Worm (Caenorhabditis elegans): ENCODE results near the gene C35B1.4.

Gene C35B1.4

DNA sequence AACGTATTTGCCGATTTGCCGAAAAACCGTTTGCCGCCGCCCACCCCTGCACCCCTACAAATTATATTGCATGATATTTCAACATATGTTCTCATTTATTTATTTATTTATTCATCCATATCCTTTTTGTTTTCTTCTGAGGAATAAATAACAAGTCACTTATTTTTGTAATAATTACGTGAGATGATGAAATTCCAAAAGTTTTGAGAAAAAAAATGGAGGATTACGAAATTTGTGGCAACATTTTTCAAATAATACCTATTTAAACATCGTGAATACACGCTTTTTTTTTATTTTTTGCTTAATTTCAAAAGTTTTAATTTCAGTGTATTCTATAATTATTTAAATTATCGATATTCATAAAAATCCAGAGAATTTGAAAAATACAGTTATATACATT, 17.3 kb downstream of the C35B1.4 start:
- no peak for TF ChIP-seq cog-1 (tag; optimal IDR thresholded peaks at IDR 0.05)
- no peak for TF ChIP-seq ref-1 (GFP tag; conservative IDR thresholded peaks at IDR 0.05)
- no peak for TF ChIP-seq med-1 (GFP tag; optimal IDR thresholded peaks at IDR 0.05; ENCODE audit: insufficient read depth)
- TF ChIP-seq tab-1 (GFP tag; IDR thresholded peaks at IDR 0.05): no peak
- TF ChIP-seq klf-2 (GFP tag; conservative IDR thresholded peaks at IDR 0.05): no peak
- no peak for TF ChIP-seq ztf-23 (GFP tag; IDR thresholded peaks at IDR 0.05)
- no peak for TF ChIP-seq ztf-29 (GFP tag; IDR thresholded peaks at IDR 0.05)
- TF ChIP-seq flt-1 (GFP tag; IDR thresholded peaks at IDR 0.05): no peak
- TF ChIP-seq T22C8.4 (GFP tag; IDR thresholded peaks at IDR 0.05): no peak

DNA sequence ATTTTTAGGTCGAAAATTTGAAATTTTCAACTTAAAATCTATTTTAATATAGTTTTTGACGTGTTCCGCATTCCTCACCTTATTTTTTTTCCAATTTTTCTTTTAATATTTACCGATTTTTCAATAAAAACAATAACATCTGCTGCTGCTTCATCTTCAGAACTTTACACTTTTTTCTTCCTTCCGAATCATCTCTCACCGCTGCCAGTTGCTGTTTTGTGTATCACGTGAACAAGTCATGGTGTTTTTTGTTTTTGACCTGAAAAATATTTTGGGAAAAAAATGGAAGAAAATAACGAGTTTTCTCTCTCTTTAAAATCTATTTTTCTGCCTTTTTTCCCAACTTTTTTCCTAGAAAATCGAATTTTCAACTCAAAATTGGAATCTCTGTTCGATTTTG, 20.2 kb downstream of the C35B1.4 start:
- TF ChIP-seq flt-1 (GFP tag; IDR thresholded peaks at IDR 0.05) (no peak), ztf-23 (GFP tag; IDR thresholded peaks at IDR 0.05) (no peak), cog-1 (tag; optimal IDR thresholded peaks at IDR 0.05) (no peak), ref-1 (GFP tag; conservative IDR thresholded peaks at IDR 0.05) (no peak), tab-1 (GFP tag; IDR thresholded peaks at IDR 0.05) (no peak), ztf-29 (GFP tag; IDR thresholded peaks at IDR 0.05) (no peak), klf-2 (GFP tag; conservative IDR thresholded peaks at IDR 0.05) (no peak), med-1 (GFP tag; optimal IDR thresholded peaks at IDR 0.05; ENCODE audit: insufficient read depth) (no peak), T22C8.4 (GFP tag; IDR thresholded peaks at IDR 0.05) (no peak)

DNA sequence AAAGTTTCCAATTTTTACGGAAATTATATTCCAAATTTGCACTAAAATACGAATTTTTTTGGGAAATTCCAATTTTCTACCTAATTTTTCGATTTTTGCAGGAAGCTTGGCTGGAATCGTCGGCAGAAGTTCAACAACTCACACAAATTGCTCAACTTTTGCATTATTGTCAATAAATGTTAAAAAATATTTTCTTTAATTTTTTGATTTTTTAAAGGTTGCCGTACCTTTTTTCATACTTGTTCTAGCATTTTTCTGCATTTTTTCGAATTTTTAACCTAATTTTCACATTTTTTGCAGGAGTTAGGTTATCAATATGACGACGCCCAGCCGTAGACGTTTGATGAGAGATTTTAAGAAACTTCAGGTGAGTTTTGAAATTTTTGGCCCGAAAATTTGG, 23.1 kb downstream of the C35B1.4 start, which contains the start of gene ubc-1:
TSS of gene ubc-1 (plus strand) at position 301 of the 400 bp plus-strand sequence.
- TF ChIP-seq cog-1 (tag; optimal IDR thresholded peaks at IDR 0.05): no peak
- TF ChIP-seq flt-1 (GFP tag; IDR thresholded peaks at IDR 0.05): no peak
- no peak for TF ChIP-seq ref-1 (GFP tag; conservative IDR thresholded peaks at IDR 0.05)
- TF ChIP-seq klf-2 (GFP tag; conservative IDR thresholded peaks at IDR 0.05): no peak
- no peak for TF ChIP-seq ztf-29 (GFP tag; IDR thresholded peaks at IDR 0.05)
- TF ChIP-seq tab-1 (GFP tag; IDR thresholded peaks at IDR 0.05): no peak
- no peak for TF ChIP-seq med-1 (GFP tag; optimal IDR thresholded peaks at IDR 0.05; ENCODE audit: insufficient read depth)
- no peak for TF ChIP-seq T22C8.4 (GFP tag; IDR thresholded peaks at IDR 0.05)
- TF ChIP-seq ztf-23 (GFP tag; IDR thresholded peaks at IDR 0.05): no peak

DNA sequence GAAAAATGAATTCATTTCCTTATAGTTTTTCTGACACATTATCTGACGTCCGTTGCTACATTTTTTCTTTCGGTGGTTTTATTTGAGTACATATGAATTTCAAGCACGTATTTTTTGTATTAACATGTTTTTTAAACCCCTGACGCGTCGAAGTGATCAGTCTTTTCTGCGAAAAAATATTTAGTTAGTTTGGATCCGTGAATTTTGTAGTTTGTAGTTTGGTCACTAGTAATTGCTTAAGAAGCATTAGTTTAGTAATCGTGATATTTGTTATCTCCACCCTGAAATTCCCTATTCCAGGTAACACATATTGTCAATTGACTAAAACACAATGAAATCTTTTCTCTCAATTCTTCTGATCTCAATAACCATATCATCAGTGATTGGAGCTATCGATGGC, 29.2 kb downstream of the C35B1.4 start, which contains the start of gene C35B1.7:
TSS of gene C35B1.7 (plus strand) at position 301 of the 400 bp plus-strand sequence.
- no peak for TF ChIP-seq klf-2 (GFP tag; conservative IDR thresholded peaks at IDR 0.05)
- no peak for TF ChIP-seq med-1 (GFP tag; optimal IDR thresholded peaks at IDR 0.05; ENCODE audit: insufficient read depth)
- TF ChIP-seq ztf-23 (GFP tag; IDR thresholded peaks at IDR 0.05): no peak
- no peak for TF ChIP-seq cog-1 (tag; optimal IDR thresholded peaks at IDR 0.05)

DNA sequence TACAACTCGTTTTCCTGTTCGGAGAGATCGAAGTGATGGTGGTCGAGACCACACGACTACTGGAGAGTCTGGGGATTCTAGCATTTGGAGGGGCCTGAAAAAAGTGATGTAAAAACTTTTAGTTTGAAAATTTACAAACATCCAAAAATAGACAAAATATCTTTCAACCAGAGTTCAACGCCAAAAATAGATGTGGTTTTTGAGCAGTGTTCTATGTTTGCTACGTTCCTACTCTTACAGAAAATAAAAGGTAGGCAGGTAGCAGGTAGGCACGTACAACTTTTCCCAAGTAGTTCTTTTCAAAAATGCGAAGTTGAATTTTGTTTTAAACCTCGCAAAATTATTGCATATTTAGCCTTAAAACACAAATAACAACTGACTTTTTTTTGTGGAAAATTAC, 32.8 kb downstream of the C35B1.4 start, which contains the start of gene F49F1.14:
TSS of gene F49F1.14 (minus strand) at position 101 of the 400 bp plus-strand sequence.
- TF ChIP-seq ref-1 (GFP tag; conservative IDR thresholded peaks at IDR 0.05) (no peak), ztf-29 (GFP tag; IDR thresholded peaks at IDR 0.05) (no peak), cog-1 (tag; optimal IDR thresholded peaks at IDR 0.05) (no peak), T22C8.4 (GFP tag; IDR thresholded peaks at IDR 0.05) (no peak), klf-2 (GFP tag; conservative IDR thresholded peaks at IDR 0.05) (no peak), med-1 (GFP tag; optimal IDR thresholded peaks at IDR 0.05; ENCODE audit: insufficient read depth) (no peak), tab-1 (GFP tag; IDR thresholded peaks at IDR 0.05) (no peak), ztf-23 (GFP tag; IDR thresholded peaks at IDR 0.05) (no peak), flt-1 (GFP tag; IDR thresholded peaks at IDR 0.05) (no peak)

DNA sequence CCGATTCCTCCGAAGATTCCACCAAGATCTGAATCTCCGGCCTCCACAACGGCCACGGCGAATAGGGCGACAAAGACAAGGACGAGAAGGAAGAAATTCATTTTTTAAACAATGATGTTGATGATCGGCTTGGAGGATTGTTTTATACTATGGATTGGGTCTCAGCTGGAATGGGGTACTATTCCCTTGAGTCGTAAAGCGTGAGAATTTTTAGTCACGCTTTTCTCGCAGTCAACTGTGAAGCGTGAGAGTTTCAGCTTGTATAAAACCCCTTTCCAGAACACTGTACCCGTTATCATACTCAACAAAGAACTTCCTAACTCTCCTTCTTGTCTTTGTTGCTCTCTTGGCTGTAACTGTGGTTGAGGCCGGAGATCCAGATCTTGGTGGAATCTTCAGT, 34.9 kb downstream of the C35B1.4 start, which contains the start of gene F49F1.15:
TSS of gene F49F1.15 (minus strand) at position 101 of the 400 bp plus-strand sequence.
- TF ChIP-seq med-1 (GFP tag; optimal IDR thresholded peaks at IDR 0.05; ENCODE audit: insufficient read depth) (no peak), ztf-23 (GFP tag; IDR thresholded peaks at IDR 0.05) (no peak), ztf-29 (GFP tag; IDR thresholded peaks at IDR 0.05) (no peak), cog-1 (tag; optimal IDR thresholded peaks at IDR 0.05) (no peak), tab-1 (GFP tag; IDR thresholded peaks at IDR 0.05) (no peak), flt-1 (GFP tag; IDR thresholded peaks at IDR 0.05) (no peak), ref-1 (GFP tag; conservative IDR thresholded peaks at IDR 0.05) (no peak), klf-2 (GFP tag; conservative IDR thresholded peaks at IDR 0.05) (no peak), T22C8.4 (GFP tag; IDR thresholded peaks at IDR 0.05) (no peak)

DNA sequence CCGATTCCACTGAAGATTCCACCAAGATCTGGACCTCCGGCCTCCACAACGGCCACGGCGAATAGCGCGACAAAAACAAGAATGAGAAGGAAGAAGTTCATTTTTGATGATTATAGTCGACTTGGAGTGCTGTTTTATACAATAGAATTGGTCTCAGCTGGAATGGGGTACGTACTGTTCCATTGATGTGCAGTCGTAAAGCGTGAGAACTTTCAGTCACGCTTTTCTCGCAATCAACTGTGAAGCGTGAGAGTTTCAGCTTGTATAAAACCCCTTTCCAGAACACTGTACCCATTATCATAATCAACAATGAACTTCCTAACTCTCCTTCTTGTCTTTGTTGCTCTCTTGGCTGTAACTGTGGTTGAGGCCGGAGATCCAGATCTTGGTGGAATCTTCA, 36.0 kb downstream of the C35B1.4 start, which contains the start of the genes F49F1.4 and F49F1.2:
TSS of gene F49F1.4 (minus strand) at position 101 of the 400 bp plus-strand sequence.
TSS of gene F49F1.2 (plus strand) at position 310 of the 400 bp plus-strand sequence.
- TF ChIP-seq tab-1 (GFP tag; IDR thresholded peaks at IDR 0.05) (no peak), klf-2 (GFP tag; conservative IDR thresholded peaks at IDR 0.05) (no peak), T22C8.4 (GFP tag; IDR thresholded peaks at IDR 0.05) (no peak), flt-1 (GFP tag; IDR thresholded peaks at IDR 0.05) (no peak), ref-1 (GFP tag; conservative IDR thresholded peaks at IDR 0.05) (no peak), ztf-29 (GFP tag; IDR thresholded peaks at IDR 0.05) (no peak), cog-1 (tag; optimal IDR thresholded peaks at IDR 0.05) (no peak), ztf-23 (GFP tag; IDR thresholded peaks at IDR 0.05) (no peak), med-1 (GFP tag; optimal IDR thresholded peaks at IDR 0.05; ENCODE audit: insufficient read depth) (no peak)

DNA sequence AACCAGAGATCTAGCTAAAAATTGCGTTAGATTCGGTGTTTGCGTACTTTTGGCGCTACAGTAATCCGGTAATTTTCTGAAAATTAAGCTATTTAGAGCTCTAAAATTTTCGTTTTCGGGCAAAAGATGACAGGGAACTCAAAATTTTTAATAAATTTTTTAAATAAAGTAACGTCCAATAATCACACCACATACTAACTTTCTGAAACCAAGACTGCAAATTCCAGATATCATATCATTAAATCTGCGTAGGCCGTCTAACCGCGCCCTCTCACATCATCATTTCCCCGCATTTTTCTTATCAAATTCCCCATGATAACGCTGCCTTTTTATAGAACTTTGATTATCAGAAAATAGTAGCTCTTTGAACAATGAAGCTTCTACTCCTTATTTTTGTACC, 37.8 kb downstream of the C35B1.4 start, which contains the start of gene drd-50:
TSS of gene drd-50 (plus strand) at position 301 of the 400 bp plus-strand sequence.
- TF ChIP-seq T22C8.4 (GFP tag; IDR thresholded peaks at IDR 0.05) (no peak), klf-2 (GFP tag; conservative IDR thresholded peaks at IDR 0.05) (no peak), ztf-29 (GFP tag; IDR thresholded peaks at IDR 0.05) (no peak), ztf-23 (GFP tag; IDR thresholded peaks at IDR 0.05) (no peak), flt-1 (GFP tag; IDR thresholded peaks at IDR 0.05) (no peak), ref-1 (GFP tag; conservative IDR thresholded peaks at IDR 0.05) (no peak), tab-1 (GFP tag; IDR thresholded peaks at IDR 0.05) (no peak), med-1 (GFP tag; optimal IDR thresholded peaks at IDR 0.05; ENCODE audit: insufficient read depth) (no peak), cog-1 (tag; optimal IDR thresholded peaks at IDR 0.05) (no peak)

DNA sequence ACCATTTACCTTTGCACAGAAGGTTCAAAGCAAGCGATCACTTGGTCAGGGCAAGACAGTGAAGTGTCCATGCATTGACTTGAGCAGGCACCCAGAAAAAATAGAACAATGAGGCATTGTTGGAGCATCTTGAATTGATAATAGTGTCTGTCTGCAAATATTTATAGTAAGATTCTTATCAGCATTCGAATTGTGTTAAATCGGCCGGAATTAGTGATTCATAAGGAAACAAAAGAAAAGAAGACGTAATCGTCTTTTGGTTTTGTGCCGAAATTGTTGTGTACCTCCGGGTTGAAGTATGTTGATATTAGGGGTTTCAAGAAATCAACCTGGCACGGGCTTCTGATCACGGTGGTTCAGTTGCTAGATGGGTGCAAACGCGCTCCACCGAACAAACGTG, 40.6 kb downstream of the C35B1.4 start, which contains the start of gene F49F1.5:
TSS of gene F49F1.5 (minus strand) at position 153 of the 400 bp plus-strand sequence.
- TF ChIP-seq flt-1 (GFP tag; IDR thresholded peaks at IDR 0.05) (no peak), klf-2 (GFP tag; conservative IDR thresholded peaks at IDR 0.05) (no peak), ztf-29 (GFP tag; IDR thresholded peaks at IDR 0.05) (no peak), ztf-23 (GFP tag; IDR thresholded peaks at IDR 0.05) (no peak), cog-1 (tag; optimal IDR thresholded peaks at IDR 0.05) (no peak), ref-1 (GFP tag; conservative IDR thresholded peaks at IDR 0.05) (no peak)
